Fruit fly (Drosophila melanogaster) S2 (cell line): ENCODE data around the gene Mnr.

Experiments
- CG8478 ChIP-seq: fragments of >200 bp; optimal IDR thresholded peaks from 2 replicates; lab custom pipeline; 2018
- CTCF ChIP-seq, 2 experiments: fragments of >200 bp; optimal IDR thresholded peaks; 2 replicates each; lab custom pipeline; 2018

Gene Mnr

DNA sequence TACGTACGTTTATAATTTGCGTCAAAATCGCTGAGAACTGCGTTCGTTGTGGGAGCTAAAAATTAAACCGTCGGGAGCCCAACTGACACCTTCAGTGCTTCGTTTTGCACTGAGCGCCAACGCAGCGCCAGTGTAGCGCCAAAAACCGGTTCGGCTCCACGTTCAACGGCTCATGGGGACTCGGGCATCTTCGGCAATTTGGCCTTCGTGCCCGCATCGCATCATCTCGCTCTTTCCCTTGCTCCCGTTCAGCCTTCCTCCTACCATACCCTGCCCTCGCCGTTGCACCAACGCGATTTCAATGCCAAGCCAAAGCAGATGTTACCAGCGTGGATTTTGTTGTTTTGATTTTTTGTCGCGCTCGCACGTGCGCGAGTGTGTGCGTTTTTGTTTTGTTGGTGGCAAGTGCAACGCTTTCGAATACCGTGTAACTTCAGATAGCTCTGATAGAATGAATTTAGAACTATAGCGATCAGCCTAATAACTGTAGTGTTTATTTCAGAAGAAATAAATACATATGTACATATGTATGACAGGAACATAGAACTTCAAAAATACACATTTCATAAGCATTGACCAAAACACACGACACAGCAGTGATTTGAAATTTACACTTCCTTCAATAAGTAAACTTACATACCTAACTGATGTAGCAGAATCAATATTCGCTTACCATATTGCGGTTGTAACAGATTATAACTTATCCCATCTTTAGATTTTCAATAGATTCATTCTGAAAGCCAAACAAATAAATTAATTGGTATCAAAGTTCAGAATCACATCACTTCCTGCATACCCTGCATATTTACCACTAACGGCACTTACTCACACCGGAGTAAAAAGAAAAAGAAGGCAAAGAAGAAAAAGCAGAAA, at the start of gene Mnr:
Mnr (minus strand) TSS at position 133 of the 873 bp plus-strand sequence.
- TF ChIP-seq CG8478 (lab: Kevin White, UChicago) (peak; percentile 23), CTCF (optimal IDR thresholded peaks at IDR 0.05; lab: Kevin White, UChicago) (no peak)

DNA sequence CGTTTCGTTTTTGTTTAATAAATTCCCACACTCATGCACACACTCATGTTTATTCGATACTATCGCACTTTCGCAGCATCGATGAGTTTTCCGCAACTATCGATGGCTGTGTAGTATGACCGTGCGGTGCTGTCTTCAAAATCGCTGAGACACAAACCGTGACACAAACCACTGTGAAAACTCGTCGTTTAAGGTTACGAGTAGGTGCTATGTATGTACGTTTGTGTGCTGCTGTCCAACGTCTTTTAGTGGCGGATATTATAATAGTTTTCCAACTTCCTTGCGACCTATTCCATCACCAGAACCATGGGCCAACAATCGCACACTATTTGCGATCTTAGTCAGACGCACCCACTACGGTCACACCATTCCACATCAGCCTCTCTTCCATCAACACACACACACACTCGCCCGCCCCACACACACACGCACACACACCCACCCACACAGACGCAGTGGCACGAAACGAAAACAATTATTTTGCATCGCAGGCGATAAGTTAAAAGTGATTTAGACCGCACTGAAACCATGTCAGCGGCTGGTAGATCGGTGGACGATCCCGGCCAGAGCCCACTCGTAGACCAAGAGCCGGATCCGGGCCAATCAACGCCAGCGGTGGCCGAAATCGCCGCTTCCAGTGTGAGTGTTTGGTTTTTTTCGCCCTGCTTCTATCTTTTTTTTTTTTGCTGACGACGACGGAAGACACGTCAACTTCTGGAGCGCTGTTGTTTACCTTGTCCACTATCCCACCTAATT, 43.1 kb upstream of the Mnr start, which contains the start of the genes Dd and CG1486:
Dd (minus strand) TSS at position 77 of the 756 bp plus-strand sequence.
CG1486 (plus strand) TSS at position 114 of the 756 bp plus-strand sequence.
- TF ChIP-seq CTCF (optimal IDR thresholded peaks at IDR 0.05; lab: Kevin White, UChicago) (peak in 1 of 2 experiments; percentile 23), CG8478 (lab: Kevin White, UChicago) (no peak)

DNA sequence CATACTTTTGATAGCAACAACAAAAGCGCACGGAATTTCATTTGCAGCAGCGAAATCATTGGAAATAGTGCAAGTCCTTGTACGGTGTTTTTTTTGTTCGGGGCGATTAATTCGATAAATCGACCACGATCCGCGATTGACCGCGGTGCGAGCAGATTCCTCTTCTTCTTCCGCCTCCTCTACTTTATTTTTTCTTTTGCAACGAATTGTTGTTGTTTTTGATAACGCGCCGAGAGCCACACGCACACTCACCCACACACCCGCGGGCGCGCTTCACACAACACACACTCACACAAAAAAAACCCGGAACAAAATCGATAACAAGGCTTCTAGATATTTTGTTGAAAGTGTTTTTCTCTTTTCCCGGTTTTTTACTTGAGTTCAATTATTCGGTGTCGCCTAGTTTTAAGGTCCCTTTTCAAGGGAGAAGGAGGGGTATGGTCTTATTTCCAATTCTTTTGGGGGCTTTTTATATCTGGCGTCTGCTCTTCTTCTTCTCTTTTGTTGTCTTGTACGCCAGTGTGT, 42.3 kb upstream of the Mnr start:
- TF ChIP-seq CG8478 (lab: Kevin White, UChicago) (no peak), CTCF (optimal IDR thresholded peaks at IDR 0.05; lab: Kevin White, UChicago) (no peak)

DNA sequence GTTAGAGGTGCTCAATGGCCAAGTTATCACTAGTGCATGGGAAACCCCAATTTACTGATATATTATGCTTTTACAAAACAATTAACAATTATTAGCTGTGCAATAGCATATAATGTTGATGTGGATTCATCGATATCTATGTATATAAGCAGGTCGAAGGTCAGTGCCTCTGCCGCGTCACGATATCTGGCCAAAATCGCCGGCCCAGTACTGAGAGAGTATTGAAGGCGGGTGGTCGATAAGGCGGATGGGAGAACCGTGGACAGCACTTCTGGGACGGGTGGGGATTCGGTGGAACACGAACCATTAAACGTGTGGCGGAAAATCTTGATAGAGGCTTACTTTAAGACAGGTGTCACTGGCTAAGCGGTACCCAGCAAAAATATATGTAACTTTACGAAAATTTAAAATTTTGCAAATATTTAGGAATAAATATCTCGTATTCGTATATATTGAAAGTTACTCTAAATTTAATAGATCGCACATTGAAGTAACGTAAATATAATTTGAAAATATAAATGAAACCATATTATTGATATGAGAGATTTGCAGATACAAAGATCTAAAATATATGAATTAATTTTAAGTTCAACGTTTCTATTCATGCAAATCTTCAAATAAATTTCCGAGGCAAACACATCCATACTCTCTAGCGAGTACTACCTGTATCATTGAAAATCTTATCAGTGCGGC, 41.5 kb upstream of the Mnr start:
- no peak for TF ChIP-seq CTCF (optimal IDR thresholded peaks at IDR 0.05; lab: Kevin White, UChicago)
- TF ChIP-seq CG8478 (lab: Kevin White, UChicago): no peak

DNA sequence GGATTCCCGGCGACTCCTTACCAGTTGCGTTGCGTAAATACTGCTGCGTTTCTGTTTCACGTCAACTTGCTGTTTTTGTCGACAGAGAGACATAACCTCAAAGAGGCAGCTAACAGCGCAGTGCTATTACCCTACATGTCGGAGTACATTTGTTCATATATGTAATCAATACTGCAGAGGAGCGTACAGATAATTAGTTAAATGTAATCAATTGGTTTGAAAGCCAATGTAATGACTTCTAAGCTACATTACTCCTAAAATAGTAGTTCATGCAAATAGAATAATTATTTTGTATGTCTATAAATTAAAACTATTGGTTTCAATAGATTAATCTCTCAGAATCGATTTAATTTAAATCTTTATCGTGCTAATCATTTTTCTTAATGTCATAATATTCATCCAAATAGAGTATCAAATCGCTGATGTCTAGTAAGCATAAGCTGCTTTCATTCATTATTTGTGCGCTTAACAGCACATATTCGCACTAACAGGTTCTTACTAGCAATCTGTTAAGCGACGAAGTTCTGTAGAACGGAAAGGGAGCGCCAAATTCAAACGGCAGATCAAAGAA, 38.3 kb upstream of the Mnr start, which contains the start of the genes SLIRP1 and anox:
SLIRP1 (minus strand) TSS at position 95 of the 571 bp plus-strand sequence.
anox (minus strand) TSS at position 95 of the 571 bp plus-strand sequence.
- TF ChIP-seq CG8478 (lab: Kevin White, UChicago) (no peak), CTCF (optimal IDR thresholded peaks at IDR 0.05; lab: Kevin White, UChicago) (no peak)

DNA sequence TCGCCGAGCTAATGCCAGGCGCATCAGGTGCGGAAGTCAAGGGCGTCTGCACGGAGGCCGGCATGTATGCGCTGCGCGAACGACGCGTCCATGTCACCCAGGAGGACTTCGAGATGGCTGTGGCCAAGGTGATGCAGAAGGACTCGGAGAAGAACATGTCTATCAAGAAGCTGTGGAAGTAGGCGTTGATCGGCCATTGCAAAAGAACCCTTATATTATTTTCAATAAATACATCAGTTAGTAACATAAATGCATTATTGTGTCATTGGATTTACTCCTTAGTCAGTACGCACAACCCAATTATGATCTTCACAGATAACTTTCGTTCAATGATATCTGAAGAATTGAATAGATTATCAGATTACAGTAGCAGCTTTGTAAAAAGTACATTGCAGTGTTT, 36.5 kb upstream of the Mnr start, which contains the start of gene CG1801:
CG1801 (minus strand) TSS at position 101 of the 400 bp plus-strand sequence.
- TF ChIP-seq CG8478 (lab: Kevin White, UChicago) (no peak), CTCF (optimal IDR thresholded peaks at IDR 0.05; lab: Kevin White, UChicago) (no peak)

dm6 chrX:21315852-21316251, 34.9 kb upstream of the Mnr start, which contains the start of gene Rpt6:
Gene Rpt6 (plus strand): TSS chrX:21316052.
- TF ChIP-seq CG8478 (lab: Kevin White, UChicago) (no peak), CTCF (optimal IDR thresholded peaks at IDR 0.05; lab: Kevin White, UChicago) (peak in 1 of 2 experiments; percentile 15)

DNA sequence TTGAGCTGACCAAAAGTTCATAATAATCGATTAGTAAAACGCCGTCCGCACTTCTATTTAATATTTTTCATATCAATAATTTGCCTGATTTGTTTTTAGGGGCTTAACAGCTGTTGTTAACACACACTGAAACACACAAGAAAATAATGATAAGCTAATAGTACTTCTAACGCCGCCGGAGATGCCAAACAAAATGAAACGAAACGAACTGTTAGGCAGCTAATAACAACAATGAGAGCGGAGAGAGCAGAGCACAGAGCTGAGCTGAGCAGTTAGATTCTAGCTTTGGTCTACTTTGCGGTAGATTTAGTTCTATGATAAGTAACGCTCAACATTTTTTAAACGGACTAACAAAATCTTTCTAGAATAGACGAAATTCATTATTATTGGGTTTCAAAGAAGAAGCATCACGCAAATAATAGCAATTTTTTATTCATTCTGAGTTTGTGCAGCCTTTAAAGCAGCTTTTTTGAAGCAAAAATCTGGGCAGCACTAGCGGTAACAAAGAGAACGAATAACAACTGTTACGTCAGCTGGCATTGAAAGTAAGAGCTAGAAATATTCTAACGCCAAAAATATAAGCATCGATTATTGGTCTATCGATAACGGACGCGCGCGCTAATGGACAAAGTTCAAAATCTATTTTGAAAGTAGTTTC, 25.6 kb upstream of the Mnr start, which contains the start of gene Abca3:
Abca3 (minus strand) TSS at position 181 of the 658 bp plus-strand sequence.
- TF ChIP-seq CG8478 (lab: Kevin White, UChicago) (no peak), CTCF (optimal IDR thresholded peaks at IDR 0.05; lab: Kevin White, UChicago) (no peak)

dm6 chrX:21285001-21285400, 4.0 kb upstream of the Mnr start, which contains the start of gene CG1494:
Gene CG1494 (plus strand): TSS chrX:21285301.
- TF ChIP-seq CTCF (optimal IDR thresholded peaks at IDR 0.05; lab: Kevin White, UChicago) (no peak), CG8478 (lab: Kevin White, UChicago) (no peak)

- TF ChIP-seq CG8478 (lab: Kevin White, UChicago): no peak
- no peak for TF ChIP-seq CTCF (optimal IDR thresholded peaks at IDR 0.05; lab: Kevin White, UChicago)
Measured at dm6 chrX:21282035-21282434, 1.1 kb upstream of the Mnr start.

dm6 chrX:21280629-21281028, 342 bp downstream of the Mnr start:
- TF ChIP-seq CTCF (optimal IDR thresholded peaks at IDR 0.05; lab: Kevin White, UChicago): no peak
- TF ChIP-seq CG8478 (lab: Kevin White, UChicago): no peak

DNA sequence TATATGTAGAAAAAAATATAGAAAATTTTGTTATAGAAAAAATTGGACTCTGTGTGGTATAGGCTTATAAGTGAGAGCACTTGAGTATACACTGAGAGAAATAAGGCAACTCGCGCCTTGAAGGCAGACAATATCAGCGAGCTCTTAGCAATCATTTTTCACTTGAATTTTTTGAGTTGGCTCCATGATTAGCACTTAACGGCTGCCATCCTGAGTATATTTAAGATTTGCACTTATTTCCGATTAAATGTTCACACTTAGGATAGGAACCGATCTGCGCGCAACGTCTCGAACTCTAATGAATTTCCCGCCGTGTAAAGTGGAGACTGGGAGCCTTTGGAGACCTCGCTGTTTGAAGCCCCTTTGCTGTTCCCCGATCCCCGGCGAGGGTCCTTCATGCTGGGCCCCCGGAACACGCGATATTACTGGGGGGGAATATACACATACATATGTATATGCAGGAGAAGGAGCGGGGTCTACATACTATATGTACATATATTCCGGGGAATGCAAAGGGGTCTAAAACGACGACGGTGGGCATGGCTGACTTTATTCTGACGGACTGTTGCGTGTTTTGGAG, 1.6 kb downstream of the Mnr start:
- no peak for TF ChIP-seq CTCF (optimal IDR thresholded peaks at IDR 0.05; lab: Kevin White, UChicago)
- no peak for TF ChIP-seq CG8478 (lab: Kevin White, UChicago)
